Fruit fly (Drosophila melanogaster) whole organism, embryonic: ENCODE measurements around the gene Idi.

Source experiments
- Adf1 ChIP-seq: fragments of 200-800 bp; sonication (Bioruptor generic); IDR thresholded peaks from 2 replicates; pipeline ENCODE4 v1.3.6; 2022; ENCODE audit warnings: missing biosample characterization, missing genetic modification characterization
- Awh ChIP-seq: fragments of 200-800 bp; sonication (Bioruptor generic); IDR thresholded peaks from 2 replicates; pipeline ENCODE4, ENCODE4 v1.3.6; 2022; ENCODE audit warnings: missing biosample characterization, missing genetic modification characterization
- Bgb ChIP-seq: fragments of 200-800 bp; sonication (Bioruptor generic); IDR thresholded peaks from 2 replicates; pipeline ENCODE4 v1.3.6; 2022; ENCODE audit warnings: missing biosample characterization, missing genetic modification characterization; ENCODE audit not compliant: partially characterized antibody
- CG12155 ChIP-seq: fragments of 200-800 bp; sonication (Bioruptor generic); optimal IDR thresholded peaks from 3 replicates; lab custom pipeline; 2016; ENCODE audit warnings: missing biosample characterization, missing genetic modification characterization
- CG12219 ChIP-seq: fragments of 200-800 bp; sonication (Bioruptor generic); optimal IDR thresholded peaks from 3 replicates; lab custom pipeline; 2018; ENCODE audit warnings: missing biosample characterization, mild to moderate bottlenecking, missing genetic modification characterization
- CG1233 ChIP-seq: fragments of 200-800 bp; sonication (Bioruptor generic); optimal IDR thresholded peaks from 4 replicates; lab custom pipeline; 2018; ENCODE audit warnings: missing biosample characterization, mild to moderate bottlenecking, missing genetic modification characterization
- CG12769 ChIP-seq: fragments of 200-800 bp; sonication (Bioruptor generic); optimal IDR thresholded peaks from 2 replicates; lab custom pipeline; 2019; ENCODE audit warnings: missing biosample characterization, mild to moderate bottlenecking, missing genetic modification characterization, moderate library complexity
- CG13424 ChIP-seq: fragments of 200-800 bp; sonication (Bioruptor generic); optimal IDR thresholded peaks from 2 replicates; lab custom pipeline; 2019; ENCODE audit warnings: missing biosample characterization, mild to moderate bottlenecking, missing genetic modification characterization, moderate library complexity
- CG14014 ChIP-seq: fragments of 200-800 bp; sonication (Bioruptor generic); IDR thresholded peaks from 2 replicates; pipeline ENCODE4 v1.3.6; 2022; ENCODE audit warnings: missing biosample characterization, missing genetic modification characterization
- CG14710 ChIP-seq: fragments of 200-800 bp; sonication (Bioruptor generic); optimal IDR thresholded peaks from 3 replicates; lab custom pipeline; 2019; ENCODE audit warnings: missing biosample characterization, mild to moderate bottlenecking, missing genetic modification characterization, moderate library complexity
- CG15514 ChIP-seq: fragments of 200-800 bp; sonication (Bioruptor generic); optimal IDR thresholded peaks from 3 replicates; lab custom pipeline; 2017; ENCODE audit warnings: missing biosample characterization, missing genetic modification characterization, mild to moderate bottlenecking, moderate library complexity, missing genetic modification reagents
- CG16863 ChIP-seq: fragments of 200-800 bp; sonication (Bioruptor generic); optimal IDR thresholded peaks from 3 replicates; lab custom pipeline; 2016; ENCODE audit warnings: missing biosample characterization, missing genetic modification characterization
- CG32767 ChIP-seq: fragments of 200-800 bp; sonication (Bioruptor generic); IDR thresholded peaks from 2 replicates; pipeline ENCODE4 v1.3.6; 2022; ENCODE audit warnings: missing biosample characterization, missing genetic modification characterization
- CG3847 ChIP-seq: fragments of 200-800 bp; sonication (Bioruptor generic); IDR thresholded peaks from 2 replicates; pipeline ENCODE4 v1.3.6; 2022; ENCODE audit warnings: missing biosample characterization, missing genetic modification characterization
- CG4730 ChIP-seq: fragments of 200-800 bp; sonication (Bioruptor generic); IDR thresholded peaks from 2 replicates; pipeline ENCODE4 v1.3.6; 2022; ENCODE audit warnings: missing biosample characterization, missing genetic modification characterization
- CG8290 ChIP-seq, 3 experiments: fragments of 200-800 bp; sonication (Bioruptor generic); optimal IDR thresholded peaks; 2 replicates each; lab custom pipeline; 2016 to 2019; ENCODE audit warnings: missing biosample characterization in 3 of 3, missing genetic modification characterization in 3 of 3, mild to moderate bottlenecking in 2 of 3, moderate library complexity in 1 of 3
- Dad ChIP-seq: fragments of 200-800 bp; sonication (Bioruptor generic); optimal IDR thresholded peaks from 3 replicates; lab custom pipeline; 2016; ENCODE audit warnings: missing biosample characterization, missing genetic modification characterization
- Dbx ChIP-seq: fragments of 200-800 bp; sonication (Bioruptor generic); IDR thresholded peaks from 3 replicates; pipeline ENCODE4 v1.3.6; 2022; ENCODE audit warnings: missing biosample characterization, missing genetic modification characterization
- Doc2 ChIP-seq: fragments of 200-800 bp; sonication (Bioruptor generic); IDR thresholded peaks from 2 replicates; pipeline ENCODE4 v1.3.6; 2022; ENCODE audit warnings: missing biosample characterization, missing genetic modification characterization
- Drgx ChIP-seq: fragments of 200-800 bp; sonication (Bioruptor generic); IDR thresholded peaks from 2 replicates; pipeline ENCODE4 v1.3.6; 2022; ENCODE audit warnings: missing biosample characterization, missing genetic modification characterization
- HLHmδ ChIP-seq: fragments of 200-800 bp; sonication (Bioruptor generic); optimal IDR thresholded peaks from 2 replicates; lab custom pipeline; 2018; ENCODE audit warnings: missing biosample characterization, mild to moderate bottlenecking, missing genetic modification characterization, moderate library complexity
- Jarid2 ChIP-seq: fragments of 200-800 bp; sonication (Bioruptor generic); optimal IDR thresholded peaks from 3 replicates; lab custom pipeline; 2017; ENCODE audit warnings: mild to moderate bottlenecking, missing biosample characterization, missing genetic modification reagents, missing genetic modification characterization
- MTF-1 ChIP-seq: fragments of 200-800 bp; sonication (Bioruptor generic); optimal IDR thresholded peaks from 2 replicates; lab custom pipeline; 2018; ENCODE audit warnings: missing biosample characterization, mild to moderate bottlenecking, missing genetic modification characterization, borderline replicate concordance
- Myb ChIP-seq: fragments of 200-800 bp; sonication (Bioruptor generic); optimal IDR thresholded peaks from 2 replicates; lab custom pipeline; 2016; ENCODE audit warnings: missing biosample characterization, missing genetic modification characterization
- Neu2 ChIP-seq: fragments of 200-800 bp; sonication (Bioruptor generic); optimal IDR thresholded peaks from 3 replicates; lab custom pipeline; 2016; ENCODE audit warnings: missing biosample characterization, missing genetic modification characterization, borderline replicate concordance
- Ptx1 ChIP-seq: fragments of 200-800 bp; sonication (Bioruptor generic); IDR thresholded peaks from 2 replicates; pipeline ENCODE4 v1.3.6; 2022; ENCODE audit warnings: missing biosample characterization, missing genetic modification characterization
- Sox102F ChIP-seq: fragments of 200-800 bp; sonication (Bioruptor generic); optimal IDR thresholded peaks from 2 replicates; lab custom pipeline; 2018; ENCODE audit warnings: missing biosample characterization, mild to moderate bottlenecking, missing genetic modification characterization, moderate library complexity
- Sry-β ChIP-seq: fragments of 200-800 bp; sonication (Bioruptor generic); optimal IDR thresholded peaks from 2 replicates; lab custom pipeline; 2018; ENCODE audit warnings: missing biosample characterization, mild to moderate bottlenecking, missing genetic modification characterization, moderate library complexity
- Usf ChIP-seq: fragments of 200-800 bp; sonication (Bioruptor generic); optimal IDR thresholded peaks from 2 replicates; lab custom pipeline; 2017; ENCODE audit warnings: missing genotype, missing biosample characterization, missing genetic modification characterization
- cad ChIP-seq: fragments of >200 bp; optimal IDR thresholded peaks from 2 replicates; lab custom pipeline; 2017; ENCODE audit warnings: missing biosample characterization, missing genetic modification characterization
- cato ChIP-seq: fragments of 200-800 bp; sonication (Bioruptor generic); optimal IDR thresholded peaks from 2 replicates; lab custom pipeline; 2016; ENCODE audit warnings: missing biosample characterization, missing genetic modification characterization, borderline replicate concordance
- chn ChIP-seq: fragments of 200-800 bp; sonication (Bioruptor generic); optimal IDR thresholded peaks from 2 replicates; lab custom pipeline; 2016; ENCODE audit warnings: missing biosample characterization, missing genetic modification characterization
- corto ChIP-seq: fragments of 200-800 bp; sonication (Bioruptor generic); optimal IDR thresholded peaks from 2 replicates; lab custom pipeline; 2016; ENCODE audit warnings: missing biosample characterization, mild to moderate bottlenecking, missing genetic modification characterization, moderate library complexity
- dm ChIP-seq: fragments of 200-800 bp; sonication (Bioruptor generic); optimal IDR thresholded peaks from 3 replicates; lab custom pipeline; 2016; ENCODE audit warnings: missing biosample characterization, missing genetic modification characterization
- grau ChIP-seq: fragments of 200-800 bp; optimal IDR thresholded peaks from 3 replicates; lab custom pipeline; 2019; ENCODE audit warnings: missing biosample characterization, mild to moderate bottlenecking, missing genetic modification characterization, moderate library complexity
- gsb ChIP-seq: fragments of 200-800 bp; sonication (Bioruptor generic); IDR thresholded peaks from 2 replicates; pipeline ENCODE4 v1.3.6; 2022; ENCODE audit warnings: missing biosample characterization, missing genetic modification characterization
- ham ChIP-seq: fragments of 200-800 bp; sonication (Bioruptor generic); IDR thresholded peaks from 2 replicates; pipeline ENCODE4 v1.3.6; 2022; ENCODE audit warnings: missing biosample characterization, missing genetic modification characterization
- kay ChIP-seq: fragments of 200-800 bp; sonication (Bioruptor generic); optimal IDR thresholded peaks from 2 replicates; lab custom pipeline; 2016; ENCODE audit warnings: missing biosample characterization, missing genetic modification characterization
- mam ChIP-seq: fragments of 200-800 bp; sonication (Bioruptor generic); optimal IDR thresholded peaks from 3 replicates; lab custom pipeline; 2016; ENCODE audit warnings: missing biosample characterization, missing genetic modification characterization
- nerfin-1 ChIP-seq: fragments of 200-800 bp; sonication (Bioruptor generic); optimal IDR thresholded peaks from 3 replicates; lab custom pipeline; 2019; ENCODE audit warnings: missing biosample characterization, mild to moderate bottlenecking, missing genetic modification characterization, moderate library complexity
- nmo ChIP-seq: fragments of 200-800 bp; sonication (Bioruptor generic); optimal IDR thresholded peaks from 2 replicates; lab custom pipeline; 2018; ENCODE audit warnings: missing biosample characterization, mild to moderate bottlenecking, missing genetic modification characterization, moderate library complexity
- onecut ChIP-seq: fragments of 200-800 bp; sonication (Bioruptor generic); IDR thresholded peaks from 2 replicates; pipeline ENCODE4 v1.3.6; 2022; ENCODE audit warnings: missing biosample characterization, missing genetic modification characterization
- ranshi ChIP-seq: fragments of 200-800 bp; sonication (Bioruptor generic); IDR thresholded peaks from 2 replicates; pipeline ENCODE4 v1.3.6; 2022; ENCODE audit warnings: missing biosample characterization, missing genetic modification characterization
- slp2 ChIP-seq: fragments of 200-800 bp; sonication (Bioruptor generic); optimal IDR thresholded peaks from 2 replicates; lab custom pipeline; 2016; ENCODE audit warnings: missing biosample characterization, missing genetic modification characterization
- sob ChIP-seq: fragments of 200-800 bp; sonication (Bioruptor generic); IDR thresholded peaks from 2 replicates; pipeline ENCODE4 v1.3.6; 2022; ENCODE audit warnings: missing biosample characterization, missing genetic modification characterization
- toy ChIP-seq: fragments of 200-800 bp; sonication (Bioruptor generic); IDR thresholded peaks from 2 replicates; pipeline ENCODE4 v1.3.6; 2022; ENCODE audit warnings: missing biosample characterization, missing genetic modification characterization
- trh ChIP-seq: fragments of 200-800 bp; sonication (Bioruptor generic); optimal IDR thresholded peaks from 2 replicates; lab custom pipeline; 2016; ENCODE audit warnings: missing biosample characterization, missing genetic modification characterization
- twi ChIP-seq: fragments of 200-800 bp; optimal IDR thresholded peaks from 2 replicates; lab custom pipeline; 2019; ENCODE audit warnings: missing biosample characterization, mild to moderate bottlenecking, missing genetic modification characterization, moderate library complexity
- usp ChIP-seq: fragments of >200 bp; optimal IDR thresholded peaks from 2 replicates; lab custom pipeline; 2017; ENCODE audit warnings: missing biosample characterization, missing genetic modification characterization
- vfl ChIP-seq: fragments of 200-800 bp; sonication (Bioruptor generic); optimal IDR thresholded peaks from 2 replicates; lab custom pipeline; 2016; ENCODE audit warnings: missing biosample characterization, missing genetic modification characterization
- wek ChIP-seq: fragments of 200-800 bp; sonication (Bioruptor generic); optimal IDR thresholded peaks from 3 replicates; lab custom pipeline; 2018; ENCODE audit warnings: missing biosample characterization, mild to moderate bottlenecking, missing genetic modification characterization, moderate library complexity

The Idi gene

DNA sequence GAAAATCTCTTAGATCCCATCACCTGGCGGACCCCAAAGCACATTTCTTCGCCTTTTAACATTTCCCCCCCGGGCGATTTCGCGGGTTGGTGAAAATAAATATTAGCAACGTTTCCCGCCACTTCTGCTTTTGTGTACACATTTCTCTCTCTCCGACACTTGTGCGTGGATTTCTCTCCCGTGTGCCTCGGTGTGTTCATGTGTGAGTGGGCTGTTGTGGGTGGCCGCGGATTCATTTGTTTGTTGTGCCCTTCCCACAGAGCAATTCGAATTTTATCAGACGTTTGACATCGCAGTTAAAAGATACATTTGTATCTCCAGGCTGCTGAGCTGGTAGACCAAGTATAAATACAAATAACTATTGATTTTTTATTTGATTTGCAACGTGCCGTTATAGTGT, 45.7 kb upstream of the Idi start:
- TF ChIP-seq MTF-1 (GFP tag; lab: Kevin White, UChicago): no peak
- TF ChIP-seq Dad: no peak
- TF ChIP-seq Ptx1 (GFP tag; lab: Robert Waterston, UW): 0 out of 2 replicates have a peak, but pooled peaks have one; percentile 23
- TF ChIP-seq trh (GFP tag; lab: Kevin White, UChicago): no peak
- TF ChIP-seq cato (GFP tag; lab: Kevin White, UChicago): no peak
- peak; percentile 8 for TF ChIP-seq chn
- no peak for TF ChIP-seq Jarid2 (GFP tag; lab: Kevin White, UChicago)
- TF ChIP-seq CG3847: 0 out of 2 replicates have a peak, but pooled peaks have one; percentile 26
- no peak for TF ChIP-seq Adf1 (GFP tag; lab: Robert Waterston, UW)
- TF ChIP-seq toy (GFP tag; lab: Robert Waterston, UW): no peak
- TF ChIP-seq ham: no peak
- TF ChIP-seq twi: no peak
- no peak for TF ChIP-seq Sry-β (GFP tag; lab: Kevin White, UChicago)
- no peak for TF ChIP-seq CG12219 (GFP tag; lab: Kevin White, UChicago)
- TF ChIP-seq Bgb (GFP tag; lab: Robert Waterston, UW): 0 out of 2 replicates have a peak, but pooled peaks have one; percentile 16
- TF ChIP-seq cad (GFP tag; lab: Kevin White, UChicago): no peak
- TF ChIP-seq CG4730: no peak
- no peak for TF ChIP-seq wek
- no peak for TF ChIP-seq Usf
- 0 out of 2 replicates have a peak, but pooled peaks have one; percentile 15 for TF ChIP-seq ranshi
- TF ChIP-seq vfl (GFP tag; lab: Kevin White, UChicago): no peak
- no peak; the same call in 2 of the 3 replicates for TF ChIP-seq Dbx (GFP tag; lab: Robert Waterston, UW)
- TF ChIP-seq Myb (GFP tag; lab: Kevin White, UChicago): no peak
- TF ChIP-seq corto (GFP tag; lab: Kevin White, UChicago): no peak
- no peak for TF ChIP-seq CG16863 (GFP tag; lab: Kevin White, UChicago)
- no peak for TF ChIP-seq slp2
- TF ChIP-seq nmo (GFP tag; lab: Kevin White, UChicago): no peak
- peak; percentile 65 for TF ChIP-seq nerfin-1 (tag; lab: Kevin White, UChicago)
- TF ChIP-seq gsb (GFP tag; lab: Robert Waterston, UW): no peak
- no peak for TF ChIP-seq sob (GFP tag; lab: Robert Waterston, UW)
- TF ChIP-seq Neu2: no peak
- no peak for TF ChIP-seq CG12769 (tag; lab: Kevin White, UChicago)
- TF ChIP-seq CG1233 (GFP tag; lab: Kevin White, UChicago): no peak
- TF ChIP-seq kay (GFP tag; lab: Kevin White, UChicago): no peak
- no peak; the same call in 1 of the 2 replicates for TF ChIP-seq onecut (GFP tag; lab: Robert Waterston, UW)
- TF ChIP-seq Sox102F (GFP tag; lab: Kevin White, UChicago): no peak
- TF ChIP-seq grau (tag; lab: Kevin White, UChicago): no peak
- TF ChIP-seq CG13424 (tag; lab: Kevin White, UChicago): peak; percentile 26
- TF ChIP-seq HLHmδ (GFP tag; lab: Kevin White, UChicago): no peak
- TF ChIP-seq CG15514 (GFP tag; lab: Kevin White, UChicago): peak; percentile 0
- TF ChIP-seq CG12155: no peak
- TF ChIP-seq Drgx (GFP tag; lab: Robert Waterston, UW): peak; percentile 40; the same call in 1 of the 2 replicates
- 0 out of 2 replicates have a peak, but pooled peaks have one; percentile 7 for TF ChIP-seq Awh (GFP tag; lab: Robert Waterston, UW)
- no peak for TF ChIP-seq dm (GFP tag; lab: Kevin White, UChicago)
- peak; percentile 59; the same call in 1 of the 2 replicates for TF ChIP-seq CG32767 (GFP tag; lab: Robert Waterston, UW)
- no peak for TF ChIP-seq Doc2 (GFP tag; lab: Robert Waterston, UW)
- no peak for TF ChIP-seq mam (GFP tag; lab: Kevin White, UChicago)
- no peak for TF ChIP-seq usp (GFP tag; lab: Kevin White, UChicago)
- no peak for TF ChIP-seq CG14710 (tag; lab: Kevin White, UChicago)
- 0 out of 2 replicates have a peak, but pooled peaks have one; percentile 46 for TF ChIP-seq CG14014 (GFP tag; lab: Robert Waterston, UW)
- no peak for TF ChIP-seq CG8290 (GFP tag; optimal IDR thresholded peaks at IDR 0.05; lab: Kevin White, UChicago)
- TF ChIP-seq CG8290 (tag; optimal IDR thresholded peaks at IDR 0.05; lab: Kevin White, UChicago): no peak
